Worm (Caenorhabditis elegans) whole organism, young adult: ENCODE results near the gene pei-1.

Experiments used
- B0019.2 ChIP-seq: fragments of 200-800 bp; sonication (Bioruptor generic); conservative IDR thresholded peaks from 2 replicates; pipeline ENCODE4 v1.3.6; 2022; ENCODE audit warnings: missing genetic modification reagents, missing genetic modification characterization, missing compliant biosample characterization
- B0035.1 ChIP-seq: sonication (generic microtip); optimal IDR thresholded peaks from 2 replicates; lab custom pipeline; 2016; ENCODE audit warnings: missing genetic modification characterization, mild to moderate bottlenecking, missing compliant biosample characterization, missing genotype, missing genetic modification reagents
- C06A6.2 ChIP-seq: fragments of 200-800 bp; sonication (Bioruptor generic); conservative IDR thresholded peaks from 2 replicates; pipeline ENCODE4 v1.3.6; 2022; ENCODE audit warnings: missing genetic modification characterization, missing compliant biosample characterization
- C17E4.6 ChIP-seq: fragments of 200-800 bp; sonication (Bioruptor generic); IDR thresholded peaks from 2 replicates; pipeline ENCODE4 v1.3.6; 2022; ENCODE audit warnings: missing genetic modification reagents, missing genetic modification characterization, missing compliant biosample characterization
- F23B12.7 ChIP-seq: sonication (generic microtip); optimal IDR thresholded peaks from 2 replicates; lab custom pipeline; 2017; ENCODE audit warnings: missing genetic modification characterization, mild to moderate bottlenecking, missing compliant biosample characterization, antibody characterized with exemption, moderate library complexity; ENCODE audit not compliant: insufficient read depth
- F37B4.10 ChIP-seq: fragments of 200-800 bp; sonication (Bioruptor generic); IDR thresholded peaks from 2 replicates; pipeline ENCODE4 v1.3.6; 2022; ENCODE audit warnings: missing genetic modification characterization, missing compliant biosample characterization
- F55B11.4 ChIP-seq: sonication (generic microtip); optimal IDR thresholded peaks from 2 replicates; lab custom pipeline; 2016; ENCODE audit warnings: missing compliant biosample characterization, missing genetic modification characterization, borderline replicate concordance; ENCODE audit not compliant: insufficient read depth
- F57A8.1 ChIP-seq: fragments of 200-800 bp; sonication (Bioruptor generic); optimal IDR thresholded peaks from 2 replicates; lab custom pipeline; 2018; ENCODE audit warnings: mild to moderate bottlenecking, missing genetic modification characterization, moderate library complexity, missing compliant biosample characterization
- F57C9.4 ChIP-seq: sonication (generic microtip); optimal IDR thresholded peaks from 2 replicates; lab custom pipeline; 2017; ENCODE audit warnings: mild to moderate bottlenecking, missing genetic modification characterization, missing compliant biosample characterization
- Y53G8AR.9 ChIP-seq: fragments of 200-800 bp; sonication (Bioruptor generic); conservative IDR thresholded peaks from 2 replicates; pipeline ENCODE4 v1.3.6; 2022; ENCODE audit warnings: missing genetic modification reagents, missing genetic modification characterization, missing compliant biosample characterization
- Y95B8A.8 ChIP-seq: fragments of 200-800 bp; sonication (Bioruptor generic); IDR thresholded peaks from 2 replicates; pipeline ENCODE4 v1.3.6; 2022; ENCODE audit warnings: missing genetic modification reagents, missing genetic modification characterization, missing compliant biosample characterization
- ZK185.1 ChIP-seq: sonication (generic microtip); optimal IDR thresholded peaks from 2 replicates; lab custom pipeline; 2016; ENCODE audit warnings: mild to moderate bottlenecking, missing genetic modification characterization, missing compliant biosample characterization; ENCODE audit not compliant: poor library complexity, severe bottlenecking
- akir-1 ChIP-seq: fragments of 200-800 bp; sonication (Bioruptor generic); optimal IDR thresholded peaks from 2 replicates; lab custom pipeline; 2018; ENCODE audit warnings: mild to moderate bottlenecking, missing genetic modification characterization, moderate library complexity, missing compliant biosample characterization
- ama-1 ChIP-seq, 3 experiments: fragments of 150-350 bp in 1 of 3; sonication (generic microtip) in 2 of 3; optimal IDR thresholded peaks; 2 replicates each; lab custom pipeline; 2014 to 2018; ENCODE audit warnings: missing biosample characterization in 2 of 3, missing genetic modification characterization in 2 of 3, missing genetic modification reagents in 2 of 3
- aptf-3 ChIP-seq: fragments of 200-800 bp; sonication (Bioruptor generic); IDR thresholded peaks from 2 replicates; pipeline ENCODE4 v1.3.6; 2022; ENCODE audit warnings: missing genetic modification characterization, missing compliant biosample characterization
- attf-3 ChIP-seq: fragments of 200-800 bp; sonication (Bioruptor generic); conservative IDR thresholded peaks from 2 replicates; pipeline ENCODE4 v1.3.6; 2022; ENCODE audit warnings: missing genetic modification reagents, missing genetic modification characterization, missing compliant biosample characterization
- bed-2 ChIP-seq: fragments of 200-800 bp; sonication (Bioruptor generic); IDR thresholded peaks from 2 replicates; pipeline ENCODE4 v1.3.6; 2022; ENCODE audit warnings: missing genetic modification reagents, missing genetic modification characterization, missing compliant biosample characterization
- cebp-1 ChIP-seq, 2 experiments: fragments of 200-800 bp in 1 of 2; sonication (Bioruptor generic) in 1 of 2; sonication (generic microtip) in 1 of 2; IDR thresholded peaks in 1 of 2; optimal IDR thresholded peaks in 1 of 2; 2 replicates each; pipeline versions ENCODE4 v1.3.6 to Lab custom; 2017 to 2022; ENCODE audit warnings: missing compliant biosample characterization in 2 of 2, missing genetic modification characterization in 2 of 2, mild to moderate bottlenecking in 1 of 2, missing genetic modification reagents in 1 of 2, moderate library complexity in 1 of 2
- ceh-100 ChIP-seq: fragments of 200-800 bp; sonication (Bioruptor generic); IDR thresholded peaks from 2 replicates; pipeline ENCODE4 v1.3.6; 2022; ENCODE audit warnings: missing genetic modification reagents, missing genetic modification characterization, missing compliant biosample characterization
- ceh-27 ChIP-seq: fragments of 200-800 bp; sonication (Bioruptor generic); optimal IDR thresholded peaks from 2 replicates; lab custom pipeline; 2018; ENCODE audit warnings: mild to moderate bottlenecking, missing genetic modification characterization, moderate library complexity, missing compliant biosample characterization
- ceh-40 ChIP-seq: fragments of 200-800 bp; sonication (Bioruptor generic); IDR thresholded peaks from 2 replicates; pipeline ENCODE4 v1.3.6; 2022; ENCODE audit warnings: missing genetic modification characterization, missing compliant biosample characterization
- chd-7 ChIP-seq: sonication (generic microtip); optimal IDR thresholded peaks from 2 replicates; lab custom pipeline; 2016; ENCODE audit warnings: mild to moderate bottlenecking, missing genetic modification characterization, moderate library complexity, missing compliant biosample characterization
- dpl-1 ChIP-seq: fragments of 150-350 bp; optimal IDR thresholded peaks from 2 replicates; lab custom pipeline; 2014; ENCODE audit warnings: missing biosample characterization, missing genetic modification reagents, missing genetic modification characterization
- efl-1 ChIP-seq: fragments of 150-350 bp; optimal IDR thresholded peaks from 2 replicates; lab custom pipeline; 2014; ENCODE audit warnings: missing biosample characterization, missing genetic modification reagents, missing genetic modification characterization
- ekl-4 ChIP-seq: fragments of 200-800 bp; sonication (Bioruptor generic); IDR thresholded peaks from 2 replicates; pipeline ENCODE4 v1.3.6; 2022; ENCODE audit warnings: missing genetic modification reagents, missing genetic modification characterization, missing compliant biosample characterization
- fkh-3 ChIP-seq: sonication (generic microtip); optimal IDR thresholded peaks from 2 replicates; lab custom pipeline; 2016; ENCODE audit warnings: mild to moderate bottlenecking, missing genetic modification characterization, missing compliant biosample characterization
- him-1 ChIP-seq: sonication (generic microtip); optimal IDR thresholded peaks from 2 replicates; lab custom pipeline; 2016; ENCODE audit warnings: missing genotype, missing genetic modification reagents, missing genetic modification characterization, missing compliant biosample characterization
- hrde-1 ChIP-seq: sonication (generic microtip); optimal IDR thresholded peaks from 2 replicates; lab custom pipeline; 2016; ENCODE audit warnings: missing genetic modification characterization, mild to moderate bottlenecking, missing compliant biosample characterization, moderate library complexity, missing genotype, missing genetic modification reagents, borderline replicate concordance
- hsf-1 ChIP-seq: fragments of 200-800 bp; sonication (Bioruptor generic); IDR thresholded peaks from 2 replicates; pipeline ENCODE4 v1.3.6; 2022; ENCODE audit warnings: missing genetic modification reagents, missing genetic modification characterization, missing compliant biosample characterization
- lsl-1 ChIP-seq: fragments of 200-800 bp; sonication (Bioruptor generic); optimal IDR thresholded peaks from 2 replicates; lab custom pipeline; 2018; ENCODE audit warnings: mild to moderate bottlenecking, missing genetic modification characterization, moderate library complexity, missing compliant biosample characterization
- mel-28 ChIP-seq: sonication (generic microtip); optimal IDR thresholded peaks from 2 replicates; lab custom pipeline; 2016; ENCODE audit warnings: borderline replicate concordance, mild to moderate bottlenecking, missing genetic modification characterization, missing compliant biosample characterization
- mxl-1 ChIP-seq: sonication (generic microtip); optimal IDR thresholded peaks from 2 replicates; lab custom pipeline; 2016; ENCODE audit warnings: missing genetic modification characterization, missing compliant biosample characterization
- nfya-1 ChIP-seq: sonication (generic microtip); optimal IDR thresholded peaks from 2 replicates; lab custom pipeline; 2017; ENCODE audit warnings: antibody characterized with exemption, missing compliant biosample characterization, missing genetic modification characterization, borderline replicate concordance; ENCODE audit not compliant: insufficient read depth
- nfyb-1 ChIP-seq: fragments of 200-800 bp; sonication (Bioruptor generic); IDR thresholded peaks from 2 replicates; pipeline ENCODE4 v1.3.6; 2022; ENCODE audit warnings: missing genetic modification reagents, missing genetic modification characterization, missing compliant biosample characterization
- nhr-90 ChIP-seq: sonication (generic microtip); optimal IDR thresholded peaks from 2 replicates; lab custom pipeline; 2016; ENCODE audit warnings: missing genotype, mild to moderate bottlenecking, missing genetic modification characterization, missing compliant biosample characterization
- rpc-1 ChIP-seq, 2 experiments: fragments of 150-350 bp in 1 of 2; sonication (generic microtip) in 1 of 2; optimal IDR thresholded peaks; 2 replicates each; lab custom pipeline; 2014 to 2018; ENCODE audit warnings: missing biosample characterization in 1 of 2, missing genetic modification characterization in 1 of 2, missing genetic modification reagents in 1 of 2, missing genotype in 1 of 2
- sea-2 ChIP-seq: fragments of 200-800 bp; sonication (Bioruptor generic); IDR thresholded peaks from 2 replicates; pipeline ENCODE4 v1.3.6; 2022; ENCODE audit warnings: missing genetic modification characterization, missing compliant biosample characterization
- snpc-1.3 ChIP-seq: sonication (generic microtip); optimal IDR thresholded peaks from 2 replicates; lab custom pipeline; 2017; ENCODE audit warnings: missing genetic modification characterization, mild to moderate bottlenecking, missing compliant biosample characterization, antibody characterized with exemption, moderate library complexity, missing genotype, missing genetic modification reagents; ENCODE audit not compliant: insufficient read depth
- snpc-4 ChIP-seq, 5 experiments: fragments of 150-350 bp in 1 of 5; sonication (generic microtip) in 4 of 5; optimal IDR thresholded peaks; 2 replicates each; lab custom pipeline; 2014 to 2018; ENCODE audit warnings: missing genetic modification characterization in 5 of 5, missing biosample characterization in 3 of 5, antibody characterized with exemption in 2 of 5, mild to moderate bottlenecking in 2 of 5, missing compliant biosample characterization in 2 of 5, missing genotype in 2 of 5, moderate library complexity in 2 of 5, missing genetic modification reagents in 1 of 5
- tbp1 ChIP-seq: fragments of 200-800 bp; sonication (Bioruptor generic); optimal IDR thresholded peaks from 2 replicates; lab custom pipeline; 2018; ENCODE audit warnings: mild to moderate bottlenecking, missing genetic modification characterization, missing compliant biosample characterization
- tbx-9 ChIP-seq: sonication (generic microtip); optimal IDR thresholded peaks from 2 replicates; lab custom pipeline; 2016; ENCODE audit warnings: borderline replicate concordance, missing genetic modification characterization, inconsistent platforms, missing compliant biosample characterization
- ztf-22 ChIP-seq: fragments of 200-800 bp; sonication (Bioruptor generic); optimal IDR thresholded peaks from 2 replicates; lab custom pipeline; 2018; ENCODE audit warnings: mild to moderate bottlenecking, missing genetic modification characterization, moderate library complexity, missing compliant biosample characterization
- ztf-26 ChIP-seq: sonication (generic microtip); optimal IDR thresholded peaks from 2 replicates; lab custom pipeline; 2017; ENCODE audit warnings: missing genetic modification characterization, missing compliant biosample characterization
- ztf-6 ChIP-seq: fragments of 200-800 bp; sonication (Bioruptor generic); IDR thresholded peaks from 2 replicates; pipeline ENCODE4 v1.3.6; 2022; ENCODE audit warnings: missing genetic modification reagents, missing genetic modification characterization, missing compliant biosample characterization

Gene pei-1

ce11 chrIV:9563529-9564376, 28.6 kb downstream of the pei-1 start (continued):
- TF ChIP-seq aptf-3 (GFP tag; lab: Robert Waterston, UW) (no peak), him-1 (no peak), C17E4.6 (GFP tag; lab: Robert Waterston, UW) (no peak), ceh-100 (no peak), akir-1 (GFP tag; lab: Kevin White, UChicago) (no peak), Y95B8A.8 (no peak), efl-1 (GFP tag; lab: Kevin White, UChicago) (no peak), snpc-4 (GFP tag; optimal IDR thresholded peaks at IDR 0.05; lab: Kevin White, UChicago) (no peak), snpc-4 (tag; optimal IDR thresholded peaks at IDR 0.05; lab: Kevin White, UChicago) (no peak), ztf-26 (tag; lab: Kevin White, UChicago) (peak; percentile 89), B0019.2 (GFP tag; lab: Robert Waterston, UW) (no peak), mxl-1 (tag; lab: Kevin White, UChicago) (no peak), ama-1 (optimal IDR thresholded peaks at IDR 0.05; lab: Kevin White, UChicago) (no peak), ama-1 (GFP tag; optimal IDR thresholded peaks at IDR 0.05; lab: Kevin White, UChicago) (no peak), ceh-40 (no peak), nhr-90 (peak; percentile 18), F37B4.10 (GFP tag; lab: Robert Waterston, UW) (no peak), F23B12.7 (tag; lab: Kevin White, UChicago) (no peak), ceh-27 (GFP tag; lab: Kevin White, UChicago) (no peak), chd-7 (tag; lab: Kevin White, UChicago) (no peak), C06A6.2 (GFP tag; lab: Robert Waterston, UW) (no peak), F57C9.4 (tag; lab: Kevin White, UChicago) (no peak), attf-3 (GFP tag; lab: Robert Waterston, UW) (no peak), cebp-1 (GFP tag; IDR thresholded peaks at IDR 0.05; lab: Robert Waterston, UW) (no peak), cebp-1 (tag; optimal IDR thresholded peaks at IDR 0.05; lab: Kevin White, UChicago) (no peak), nfyb-1 (GFP tag; lab: Robert Waterston, UW) (0 out of 2 replicates have a peak, but pooled peaks have one; percentile 24), Y53G8AR.9 (GFP tag; lab: Robert Waterston, UW) (no peak), snpc-1.3 (tag; lab: Kevin White, UChicago) (no peak), lsl-1 (GFP tag; lab: Kevin White, UChicago) (no peak), B0035.1 (tag; lab: Kevin White, UChicago) (no peak), hsf-1 (GFP tag; lab: Robert Waterston, UW) (no peak), ztf-22 (GFP tag; lab: Kevin White, UChicago) (no peak), ZK185.1 (tag; lab: Kevin White, UChicago) (no peak), bed-2 (GFP tag; lab: Robert Waterston, UW) (no peak), fkh-3 (tag; lab: Kevin White, UChicago) (no peak), tbp1 (GFP tag; lab: Kevin White, UChicago) (no peak), sea-2 (GFP tag; lab: Robert Waterston, UW) (no peak), mel-28 (tag; lab: Kevin White, UChicago) (no peak), rpc-1 (optimal IDR thresholded peaks at IDR 0.05; lab: Kevin White, UChicago) (no peak), rpc-1 (tag; optimal IDR thresholded peaks at IDR 0.05; lab: Kevin White, UChicago) (no peak), nfya-1 (tag; lab: Kevin White, UChicago) (no peak), tbx-9 (tag; lab: Kevin White, UChicago) (no peak), hrde-1 (tag; lab: Kevin White, UChicago) (no peak), ekl-4 (no peak), F57A8.1 (GFP tag; lab: Kevin White, UChicago) (no peak), dpl-1 (GFP tag; lab: Kevin White, UChicago) (no peak), ztf-6 (GFP tag; lab: Robert Waterston, UW) (no peak), F55B11.4 (no peak)
